Worm (Caenorhabditis elegans) whole organism, L4 larva: ENCODE results near the gene C47G2.3.

ENCODE experiments used
- lsy-2 ChIP-seq, 2 experiments: fragments of 150-350 bp in 1 of 2; sonication (generic microtip) in 1 of 2; optimal IDR thresholded peaks; 2 replicates each; lab custom pipeline; 2014 to 2017; ENCODE audit warnings: missing biosample characterization in 2 of 2, missing genetic modification characterization in 2 of 2
- nhr-76 ChIP-seq: fragments of 150-350 bp; optimal IDR thresholded peaks from 2 replicates; lab custom pipeline; 2014; ENCODE audit warnings: missing biosample characterization, missing genetic modification characterization
- nhr-77 ChIP-seq: fragments of 150-350 bp; optimal IDR thresholded peaks from 2 replicates; lab custom pipeline; 2014; ENCODE audit warnings: missing biosample characterization, missing genetic modification characterization
- pha-4 ChIP-seq, 2 experiments: fragments of 150-350 bp in 1 of 2; fragments of 200-800 bp in 1 of 2; sonication (Bioruptor generic) in 1 of 2; IDR thresholded peaks in 1 of 2; optimal IDR thresholded peaks in 1 of 2; 2 replicates each; pipeline versions ENCODE4 v1.3.6 to Lab custom; 2014 to 2022; ENCODE audit warnings: missing genetic modification characterization in 2 of 2, missing genetic modification reagents in 2 of 2, missing biosample characterization in 1 of 2, missing compliant biosample characterization in 1 of 2

DNA sequence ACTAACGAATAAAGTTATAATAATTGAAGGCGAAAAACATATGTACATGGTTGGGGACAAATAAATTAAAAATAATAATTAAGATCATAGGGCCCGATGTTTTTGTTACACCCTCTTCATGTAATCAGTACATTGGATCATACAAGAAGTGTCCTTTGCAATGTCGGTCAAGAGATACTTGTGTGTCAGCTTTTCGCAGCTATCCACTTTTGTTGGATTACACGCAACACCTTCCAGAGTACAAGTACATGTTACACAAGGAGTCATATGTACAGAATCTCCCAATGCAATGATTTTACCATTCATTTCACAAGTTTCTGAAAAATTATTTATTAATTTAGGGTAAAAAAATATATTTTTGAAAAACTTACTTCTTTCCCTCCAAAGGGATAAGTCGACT lies 49.0 kb downstream of the C47G2.3 start:
- TF ChIP-seq nhr-76 (no peak), pha-4 (GFP tag; IDR thresholded peaks at IDR 0.05; lab: Robert Waterston, UW) (no peak), pha-4 (tag; optimal IDR thresholded peaks at IDR 0.05; lab: Kevin White, UChicago) (no peak), nhr-77 (tag; lab: Kevin White, UChicago) (no peak), lsy-2 (tag; optimal IDR thresholded peaks at IDR 0.05; lab: Kevin White, UChicago) (no peak)
